Worm (Caenorhabditis elegans): Measurements from ENCODE around the gene F30H5.3.

F30H5.3 gene

DNA sequence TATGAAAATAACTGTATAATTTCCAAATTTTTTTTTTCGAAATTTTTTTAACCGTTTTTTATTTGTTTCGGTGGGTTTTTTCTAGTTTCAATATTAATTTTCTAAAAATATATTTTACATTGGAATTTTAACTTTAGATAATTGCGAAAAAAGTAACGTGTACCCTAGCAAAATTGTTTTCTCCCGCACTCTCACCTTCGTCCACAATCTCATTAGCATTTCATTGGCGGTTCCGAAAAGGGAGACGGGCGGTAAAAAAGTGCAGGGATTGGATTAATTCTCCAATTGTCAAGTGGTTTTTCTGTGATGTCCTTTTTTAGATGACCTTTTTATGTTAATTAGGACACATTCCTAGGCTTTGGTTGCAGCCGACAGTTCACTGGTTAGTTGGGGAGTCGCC lies 37.2 kb upstream of the F30H5.3 start:
- TF ChIP-seq ekl-4 (GFP tag; IDR thresholded peaks at IDR 0.05) (no peak), T26A5.8 (tag; optimal IDR thresholded peaks at IDR 0.05) (no peak), Y53G8AR.9 (GFP tag; conservative IDR thresholded peaks at IDR 0.05) (no peak), B0035.1 (tag; optimal IDR thresholded peaks at IDR 0.05) (no peak), die-1 (tag; optimal IDR thresholded peaks at IDR 0.05) (no peak), nhr-179 (tag; optimal IDR thresholded peaks at IDR 0.05) (no peak), athp-1 (tag; optimal IDR thresholded peaks at IDR 0.05) (no peak), bed-2 (GFP tag; IDR thresholded peaks at IDR 0.05) (no peak), pbrm-1 (GFP tag; IDR thresholded peaks at IDR 0.05) (no peak), nfya-2 (GFP tag; IDR thresholded peaks at IDR 0.05) (no peak), snpc-1.3 (tag; optimal IDR thresholded peaks at IDR 0.05; ENCODE audit: insufficient read depth) (no peak), nfyb-1 (GFP tag; IDR thresholded peaks at IDR 0.05) (no peak), B0336.3 (GFP tag; IDR thresholded peaks at IDR 0.05) (no peak), hmg-20 (GFP tag; IDR thresholded peaks at IDR 0.05) (no peak), attf-5 (GFP tag; optimal IDR thresholded peaks at IDR 0.05) (no peak), hsf-1 (GFP tag; IDR thresholded peaks at IDR 0.05) (no peak), madf-10 (tag; optimal IDR thresholded peaks at IDR 0.05) (no peak), ets-4 (GFP tag; optimal IDR thresholded peaks at IDR 0.05) (no peak)

DNA sequence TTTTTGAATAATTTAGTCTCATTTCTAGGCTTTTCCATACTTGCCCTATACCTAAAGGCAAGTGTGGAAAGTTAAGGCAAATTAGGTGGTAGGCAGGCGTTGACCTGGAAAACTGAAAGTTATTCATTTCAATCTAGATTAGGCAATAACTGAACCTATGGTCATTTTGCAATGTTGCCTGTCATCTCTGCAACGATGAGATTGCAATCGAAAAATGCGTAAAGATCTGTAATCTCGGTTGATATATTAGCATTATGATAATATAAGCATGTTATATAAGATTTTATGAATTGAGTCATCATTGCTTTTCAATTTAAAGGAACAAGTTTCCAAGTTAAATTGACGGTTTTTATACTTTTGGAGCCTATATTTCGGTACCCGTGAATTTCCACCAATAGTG lies 35.7 kb upstream of the F30H5.3 start:
- TF ChIP-seq aptf-2 (GFP tag; conservative IDR thresholded peaks at IDR 0.05) (no peak), pbrm-1 (GFP tag; IDR thresholded peaks at IDR 0.05) (no peak), hmg-1.2 (GFP tag; IDR thresholded peaks at IDR 0.05) (no peak), sdz-38 (tag; optimal IDR thresholded peaks at IDR 0.05) (no peak), Y79H2A.3 (GFP tag; conservative IDR thresholded peaks at IDR 0.05) (no peak), attf-3 (GFP tag; conservative IDR thresholded peaks at IDR 0.05) (no peak), nhr-120 (GFP tag; IDR thresholded peaks at IDR 0.05) (no peak), snpc-4 (GFP tag; optimal IDR thresholded peaks at IDR 0.05) (no peak), snpc-4 (tag; optimal IDR thresholded peaks at IDR 0.05) (no peak), B0261.1 (tag; optimal IDR thresholded peaks at IDR 0.05) (no peak), madf-10 (tag; optimal IDR thresholded peaks at IDR 0.05) (no peak), rec-8 (tag; optimal IDR thresholded peaks at IDR 0.05) (no peak)

DNA sequence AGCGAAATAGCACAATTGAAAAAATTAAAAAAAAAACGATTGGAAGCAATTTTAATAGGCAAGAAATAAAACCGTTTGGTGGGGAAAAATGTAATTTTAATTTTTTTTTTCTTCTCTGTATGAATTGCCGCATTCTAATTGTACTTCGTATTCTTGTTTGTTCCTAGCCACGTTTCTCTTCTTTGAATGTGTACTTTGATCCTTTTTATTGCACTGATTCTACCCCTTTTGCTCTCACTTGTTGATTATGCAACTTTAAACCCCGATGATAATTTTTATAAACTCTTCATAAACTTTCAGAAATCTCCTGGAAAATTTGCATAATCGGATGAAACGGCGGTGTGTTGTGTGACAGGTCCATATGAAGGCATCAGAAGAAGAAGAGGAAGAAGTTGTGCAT lies 29.7 kb upstream of the F30H5.3 start, which contains the start of gene T22F7.1:
T22F7.1 (plus strand) TSS at position 301 of the 400 bp plus-strand sequence.
- TF ChIP-seq madf-8 (GFP tag; conservative IDR thresholded peaks at IDR 0.05) (no peak), somi-1 (GFP tag; optimal IDR thresholded peaks at IDR 0.05) (no peak), ets-4 (GFP tag; optimal IDR thresholded peaks at IDR 0.05) (no peak), lin-26 (GFP tag; IDR thresholded peaks at IDR 0.05) (no peak), zim-3 (tag; optimal IDR thresholded peaks at IDR 0.05) (no peak), bed-1 (GFP tag; IDR thresholded peaks at IDR 0.05) (no peak), egl-44 (GFP tag; IDR thresholded peaks at IDR 0.05) (no peak), hmg-20 (GFP tag; IDR thresholded peaks at IDR 0.05) (no peak), ceh-40 (GFP tag; IDR thresholded peaks at IDR 0.05) (no peak), akir-1 (GFP tag; optimal IDR thresholded peaks at IDR 0.05) (no peak), snpc-1.1 (tag; optimal IDR thresholded peaks at IDR 0.05; ENCODE audit: insufficient read depth) (no peak), F37B4.10 (GFP tag; IDR thresholded peaks at IDR 0.05) (no peak), D2030.7 (GFP tag; IDR thresholded peaks at IDR 0.05) (no peak), pha-4 (tag; optimal IDR thresholded peaks at IDR 0.05) (no peak), snpc-1.3 (tag; optimal IDR thresholded peaks at IDR 0.05; ENCODE audit: insufficient read depth) (no peak), ztf-3 (GFP tag; optimal IDR thresholded peaks at IDR 0.05) (no peak), nfyb-1 (GFP tag; IDR thresholded peaks at IDR 0.05) (no peak), zfh-2 (GFP tag; conservative IDR thresholded peaks at IDR 0.05) (no peak)
